Fruit fly (Drosophila melanogaster): Measurements from ENCODE around the gene Sgsf.

Gene Sgsf

dm6 chr3R:12341374-12341773 lies at the start of gene Sgsf:
Gene Sgsf, plus strand, starts transcription at chr3R:12341674.
- peak; percentile 30 for TF ChIP-seq vri (GFP tag; optimal IDR thresholded peaks at IDR 0.05)
- no peak for TF ChIP-seq CG11902 (GFP tag; optimal IDR thresholded peaks at IDR 0.05)
- no peak for TF ChIP-seq eg (GFP tag; IDR thresholded peaks at IDR 0.05)

- TF ChIP-seq svp (GFP tag) (peak; percentile 68), CG10669 (GFP tag; optimal IDR thresholded peaks at IDR 0.05) (no peak)
Measured at dm6 chr3R:12291872-12292271, 49.6 kb upstream of the Sgsf start.

DNA sequence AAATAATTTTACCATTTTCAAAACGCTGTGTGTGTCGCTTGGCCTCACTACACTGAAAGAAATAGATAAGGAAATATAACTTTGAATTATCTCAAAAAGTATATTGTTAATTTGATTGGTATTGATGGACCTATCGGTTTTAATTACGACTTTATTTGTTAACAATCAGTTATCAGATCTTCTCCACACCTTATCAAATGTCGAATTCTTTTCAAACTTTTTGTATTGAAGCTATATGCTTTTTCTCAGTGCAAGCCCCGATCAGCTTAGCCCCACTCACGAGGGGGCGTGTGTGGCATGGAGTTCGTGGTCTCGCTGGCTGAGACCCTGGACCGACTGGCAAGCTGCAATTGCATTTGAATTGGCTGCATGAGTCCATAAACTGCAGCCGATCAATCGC lies 44.2 kb upstream of the Sgsf start:
- TF ChIP-seq CG1621 (tag; optimal IDR thresholded peaks at IDR 0.05) (peak; percentile 2), spab (GFP tag; optimal IDR thresholded peaks at IDR 0.05) (peak; percentile 13), Smox (GFP tag; optimal IDR thresholded peaks at IDR 0.05) (no peak), Blimp-1 (GFP tag; optimal IDR thresholded peaks at IDR 0.05) (no peak), CG6276 (GFP tag; optimal IDR thresholded peaks at IDR 0.05) (peak; percentile 78), CG6163 (GFP tag; IDR thresholded peaks at IDR 0.05) (peak; percentile 58; the same call in 1 of the 3 replicates), salr (GFP tag; optimal IDR thresholded peaks at IDR 0.05) (peak in 1 of 2 experiments; percentile 58), dsx (GFP tag; optimal IDR thresholded peaks at IDR 0.05; ENCODE audit: poor library complexity, severe bottlenecking) (peak; percentile 29), CG15336 (GFP tag; IDR thresholded peaks at IDR 0.05) (peak; percentile 84), CG6808 (GFP tag; optimal IDR thresholded peaks at IDR 0.05) (peak; percentile 8), achi (GFP tag; optimal IDR thresholded peaks at IDR 0.05) (peak; percentile 59), Hr39 (GFP tag; optimal IDR thresholded peaks at IDR 0.05) (no peak), esn (GFP tag; optimal IDR thresholded peaks at IDR 0.05) (no peak), CG3032 (tag; optimal IDR thresholded peaks at IDR 0.05) (peak; percentile 44), CG8319 (GFP tag; optimal IDR thresholded peaks at IDR 0.05) (no peak), Sox15 (GFP tag; optimal IDR thresholded peaks at IDR 0.05) (no peak), lz (GFP tag; optimal IDR thresholded peaks at IDR 0.05) (no peak), Sox102F (GFP tag; optimal IDR thresholded peaks at IDR 0.05) (no peak), CG4318 (GFP tag; optimal IDR thresholded peaks at IDR 0.05) (peak; percentile 39), CG6854 (GFP tag; optimal IDR thresholded peaks at IDR 0.05) (no peak), CG10631 (GFP tag; optimal IDR thresholded peaks at IDR 0.05) (peak; percentile 9), fkh (GFP tag; optimal IDR thresholded peaks at IDR 0.05) (no peak), Lpt (GFP tag; optimal IDR thresholded peaks at IDR 0.05) (peak; percentile 61), ss (GFP tag; optimal IDR thresholded peaks at IDR 0.05) (no peak), Hr38 (GFP tag; optimal IDR thresholded peaks at IDR 0.05) (no peak), fd85E (GFP tag; optimal IDR thresholded peaks at IDR 0.05) (no peak), cyc (GFP tag; optimal IDR thresholded peaks at IDR 0.05) (no peak), topi (GFP tag; optimal IDR thresholded peaks at IDR 0.05) (no peak), dac (GFP tag; optimal IDR thresholded peaks at IDR 0.05) (peak; percentile 39), CG7368 (GFP tag; optimal IDR thresholded peaks at IDR 0.05) (no peak), CG6792 (GFP tag; optimal IDR thresholded peaks at IDR 0.05) (no peak), CG34406 (GFP tag; optimal IDR thresholded peaks at IDR 0.05) (no peak), Ets96B (tag; optimal IDR thresholded peaks at IDR 0.05) (peak; percentile 39), CG11902 (GFP tag; optimal IDR thresholded peaks at IDR 0.05) (no peak), Gug (GFP tag; IDR thresholded peaks at IDR 0.05) (peak; percentile 58), fd59A (GFP tag; optimal IDR thresholded peaks at IDR 0.05) (no peak), Sox14 (GFP tag; optimal IDR thresholded peaks at IDR 0.05) (peak; percentile 45), CG8632 (GFP tag; optimal IDR thresholded peaks at IDR 0.05) (no peak), CG9139 (GFP tag; optimal IDR thresholded peaks at IDR 0.05) (no peak), svp (GFP tag) (peak; percentile 78), vri (GFP tag; optimal IDR thresholded peaks at IDR 0.05) (no peak), CG11294 (GFP tag; IDR thresholded peaks at IDR 0.05) (peak; percentile 49), Hr4 (GFP tag; optimal IDR thresholded peaks at IDR 0.05) (peak; percentile 81), CG8119 (GFP tag; IDR thresholded peaks at IDR 0.05) (peak; percentile 86), Eip75B (GFP tag; optimal IDR thresholded peaks at IDR 0.05) (peak; percentile 23), net (GFP tag; optimal IDR thresholded peaks at IDR 0.05) (peak; percentile 28)

All from whole organism, prepupa.